Worm (Caenorhabditis elegans) whole organism, L3 larva: Measurements from ENCODE around the gene C02D5.4.

Source experiments
- lin-15B ChIP-seq: fragments of 150-350 bp; optimal IDR thresholded peaks from 2 replicates; lab custom pipeline; 2014; ENCODE audit warnings: missing biosample characterization, missing genetic modification characterization
- nhr-237 ChIP-seq: fragments of 150-350 bp; optimal IDR thresholded peaks from 2 replicates; lab custom pipeline; 2014; ENCODE audit warnings: missing biosample characterization, missing genetic modification characterization

- TF ChIP-seq nhr-237 (tag; lab: Kevin White, UChicago) (no peak), lin-15B (tag; lab: Kevin White, UChicago) (no peak)
These were observed 12.4 kb downstream of the C02D5.4 start for ce11 chrIII:8564372-8564771.
